Fruit fly (Drosophila melanogaster) whole organism, prepupa: ENCODE results near the gene CG1409.

Source experiments
- Blimp-1 ChIP-seq: fragments of 200-800 bp; sonication (Bioruptor generic); optimal IDR thresholded peaks from 3 replicates; lab custom pipeline; 2017; ENCODE audit warnings: missing biosample characterization, missing genetic modification characterization, mild to moderate bottlenecking, moderate library complexity, missing genetic modification reagents
- CG10631 ChIP-seq: fragments of 200-800 bp; sonication (Bioruptor generic); optimal IDR thresholded peaks from 2 replicates; lab custom pipeline; 2016; ENCODE audit warnings: missing biosample characterization, missing genetic modification characterization
- CG10669 ChIP-seq: fragments of 200-800 bp; sonication (Bioruptor generic); optimal IDR thresholded peaks from 3 replicates; lab custom pipeline; 2018; ENCODE audit warnings: missing biosample characterization, mild to moderate bottlenecking, missing genetic modification characterization, moderate library complexity
- CG11294 ChIP-seq: fragments of 200-800 bp; sonication (Bioruptor generic); IDR thresholded peaks from 2 replicates; pipeline ENCODE4 v1.3.6; 2022; ENCODE audit warnings: missing biosample characterization, missing genetic modification characterization
- CG11902 ChIP-seq: fragments of 200-800 bp; sonication (Bioruptor generic); optimal IDR thresholded peaks from 3 replicates; lab custom pipeline; 2016; ENCODE audit warnings: missing biosample characterization, missing genetic modification characterization
- CG15336 ChIP-seq: fragments of 200-800 bp; sonication (Bioruptor generic); IDR thresholded peaks from 2 replicates; pipeline ENCODE4 v1.3.6; 2022; ENCODE audit warnings: missing biosample characterization, missing genetic modification characterization
- CG1621 ChIP-seq: fragments of 200-800 bp; sonication (Bioruptor generic); optimal IDR thresholded peaks from 3 replicates; lab custom pipeline; 2018; ENCODE audit warnings: missing biosample characterization, mild to moderate bottlenecking, missing genetic modification characterization
- CG3032 ChIP-seq: fragments of 200-800 bp; optimal IDR thresholded peaks from 2 replicates; lab custom pipeline; 2019; ENCODE audit warnings: missing biosample characterization, mild to moderate bottlenecking, missing genetic modification characterization, moderate library complexity
- CG31627 ChIP-seq: fragments of 200-800 bp; sonication (Bioruptor generic); optimal IDR thresholded peaks from 3 replicates; lab custom pipeline; 2016; ENCODE audit warnings: missing biosample characterization, missing genetic modification characterization
- CG32006 ChIP-seq: fragments of 200-800 bp; sonication (Bioruptor generic); optimal IDR thresholded peaks from 3 replicates; lab custom pipeline; 2017; ENCODE audit warnings: missing biosample characterization, mild to moderate bottlenecking, missing genetic modification characterization
- CG34406 ChIP-seq: fragments of 200-800 bp; sonication (Bioruptor generic); optimal IDR thresholded peaks from 3 replicates; lab custom pipeline; 2016; ENCODE audit warnings: missing biosample characterization, missing genetic modification characterization
- CG4318 ChIP-seq: fragments of 200-800 bp; sonication (Bioruptor generic); optimal IDR thresholded peaks from 3 replicates; lab custom pipeline; 2017; ENCODE audit warnings: missing biosample characterization, mild to moderate bottlenecking, missing genetic modification characterization
- CG6163 ChIP-seq: fragments of 200-800 bp; sonication (Bioruptor generic); IDR thresholded peaks from 3 replicates; pipeline ENCODE4 v1.3.6; 2022; ENCODE audit warnings: missing biosample characterization, missing genetic modification characterization
- CG6808 ChIP-seq: fragments of 200-800 bp; sonication (Bioruptor generic); optimal IDR thresholded peaks from 3 replicates; lab custom pipeline; 2017; ENCODE audit warnings: missing biosample characterization, missing genetic modification characterization, mild to moderate bottlenecking, moderate library complexity, missing genetic modification reagents
- CG9139 ChIP-seq: fragments of 200-800 bp; sonication (Bioruptor generic); optimal IDR thresholded peaks from 3 replicates; lab custom pipeline; 2017; ENCODE audit warnings: missing biosample characterization, mild to moderate bottlenecking, missing genetic modification characterization
- Eip75B ChIP-seq: fragments of 200-800 bp; sonication (Bioruptor generic); optimal IDR thresholded peaks from 3 replicates; lab custom pipeline; 2016; ENCODE audit warnings: missing biosample characterization, missing genetic modification characterization
- Hr38 ChIP-seq: sonication (Bioruptor generic); optimal IDR thresholded peaks from 2 replicates; lab custom pipeline; 2016; ENCODE audit warnings: missing biosample characterization, missing genetic modification characterization
- Hr39 ChIP-seq: fragments of 200-800 bp; sonication (Bioruptor generic); optimal IDR thresholded peaks from 2 replicates; lab custom pipeline; 2016; ENCODE audit warnings: missing biosample characterization, missing genetic modification characterization
- Hr4 ChIP-seq: fragments of 200-800 bp; sonication (Bioruptor generic); optimal IDR thresholded peaks from 3 replicates; lab custom pipeline; 2016; ENCODE audit warnings: missing biosample characterization, missing genetic modification characterization
- Lpt ChIP-seq: fragments of 200-800 bp; sonication (Bioruptor generic); optimal IDR thresholded peaks from 3 replicates; lab custom pipeline; 2016; ENCODE audit warnings: missing biosample characterization, missing genetic modification characterization
- Smox ChIP-seq: fragments of 200-800 bp; sonication (Bioruptor generic); optimal IDR thresholded peaks from 3 replicates; lab custom pipeline; 2016; ENCODE audit warnings: missing biosample characterization, missing genetic modification characterization
- Sox102F ChIP-seq: fragments of 200-800 bp; sonication (Bioruptor generic); optimal IDR thresholded peaks from 2 replicates; lab custom pipeline; 2016; ENCODE audit warnings: missing biosample characterization, mild to moderate bottlenecking, missing genetic modification characterization
- achi ChIP-seq: fragments of 200-800 bp; sonication (Bioruptor generic); optimal IDR thresholded peaks from 3 replicates; lab custom pipeline; 2016; ENCODE audit warnings: missing biosample characterization, missing genetic modification characterization
- dac ChIP-seq: fragments of 200-800 bp; sonication (Bioruptor generic); optimal IDR thresholded peaks from 2 replicates; lab custom pipeline; 2017; ENCODE audit warnings: missing biosample characterization, mild to moderate bottlenecking, missing genetic modification characterization
- dsx ChIP-seq: fragments of 200-800 bp; optimal IDR thresholded peaks from 3 replicates; lab custom pipeline; 2019; ENCODE audit warnings: missing biosample characterization, mild to moderate bottlenecking, missing genetic modification characterization, moderate library complexity; ENCODE audit not compliant: poor library complexity, severe bottlenecking
- esn ChIP-seq: fragments of 200-800 bp; sonication (Bioruptor generic); optimal IDR thresholded peaks from 2 replicates; lab custom pipeline; 2016; ENCODE audit warnings: missing biosample characterization, mild to moderate bottlenecking, missing genetic modification characterization, moderate library complexity
- fd59A ChIP-seq: fragments of 200-800 bp; sonication (Bioruptor generic); optimal IDR thresholded peaks from 2 replicates; lab custom pipeline; 2017; ENCODE audit warnings: missing biosample characterization, mild to moderate bottlenecking, missing genetic modification characterization, missing genetic modification reagents
- fkh ChIP-seq: fragments of 200-800 bp; sonication (Bioruptor generic); optimal IDR thresholded peaks from 3 replicates; lab custom pipeline; 2017; ENCODE audit warnings: missing biosample characterization, mild to moderate bottlenecking, missing genetic modification characterization, moderate library complexity
- lz ChIP-seq: fragments of 200-800 bp; sonication (Bioruptor generic); optimal IDR thresholded peaks from 3 replicates; lab custom pipeline; 2016; ENCODE audit warnings: missing biosample characterization, missing genetic modification characterization
- pdm3 ChIP-seq: fragments of 200-800 bp; sonication (Bioruptor generic); optimal IDR thresholded peaks from 3 replicates; lab custom pipeline; 2016; ENCODE audit warnings: missing biosample characterization, missing genetic modification characterization
- salr ChIP-seq, 2 experiments: fragments of 200-800 bp; sonication (Bioruptor generic); optimal IDR thresholded peaks; 3 replicates each; lab custom pipeline; 2016 to 2018; ENCODE audit warnings: missing biosample characterization in 2 of 2, missing genetic modification characterization in 2 of 2, mild to moderate bottlenecking in 1 of 2
- spab ChIP-seq: fragments of 200-800 bp; sonication (Bioruptor generic); optimal IDR thresholded peaks from 2 replicates; lab custom pipeline; 2017; ENCODE audit warnings: missing biosample characterization, mild to moderate bottlenecking, missing genetic modification characterization, missing genetic modification reagents
- ss ChIP-seq, 2 experiments: fragments of 200-800 bp; sonication (Bioruptor generic); optimal IDR thresholded peaks; 2 replicates in 1 of 2; 3 replicates in 1 of 2; lab custom pipeline; 2017 to 2018; ENCODE audit warnings: mild to moderate bottlenecking in 2 of 2, missing biosample characterization in 2 of 2, missing genetic modification characterization in 2 of 2, moderate library complexity in 1 of 2
- topi ChIP-seq: fragments of 200-800 bp; sonication (Bioruptor generic); optimal IDR thresholded peaks from 3 replicates; lab custom pipeline; 2016; ENCODE audit warnings: missing biosample characterization, missing genetic modification characterization
- vri ChIP-seq: fragments of 200-800 bp; sonication (Bioruptor generic); optimal IDR thresholded peaks from 3 replicates; lab custom pipeline; 2016; ENCODE audit warnings: missing biosample characterization, mild to moderate bottlenecking, missing genetic modification characterization

The CG1409 gene

DNA sequence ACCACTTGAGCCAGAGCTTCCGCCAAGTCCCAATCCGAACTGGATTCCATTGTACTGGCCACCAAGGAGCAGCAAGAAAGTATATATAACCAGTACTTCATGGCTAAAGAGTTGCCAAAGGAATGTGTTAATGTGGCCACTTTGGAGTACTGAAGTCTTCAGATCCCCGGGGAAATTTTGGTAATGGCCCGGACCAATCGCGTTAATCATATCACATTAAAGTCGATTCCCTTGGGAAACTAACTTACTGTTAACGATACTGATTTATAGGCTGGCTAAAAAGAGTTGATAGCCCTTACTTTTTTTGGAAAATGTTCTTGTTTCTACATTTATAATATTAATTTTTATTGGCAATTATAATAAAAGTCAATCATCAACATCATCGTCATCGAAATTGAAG lies 8.9 kb downstream of the CG1409 start, which contains the start of gene Ir7b:
Gene Ir7b (minus strand): TSS at position 101 of the 400 bp plus-strand sequence.
- TF ChIP-seq CG15336 (GFP tag; lab: Robert Waterston, UW) (no peak), dsx (GFP tag; lab: Kevin White, UChicago) (no peak), CG10631 (GFP tag; lab: Kevin White, UChicago) (no peak), pdm3 (GFP tag; lab: Kevin White, UChicago) (no peak), CG4318 (GFP tag; lab: Kevin White, UChicago) (no peak), fkh (GFP tag; lab: Kevin White, UChicago) (no peak), Eip75B (GFP tag; lab: Kevin White, UChicago) (no peak), CG3032 (tag; lab: Kevin White, UChicago) (no peak), Hr38 (GFP tag; lab: Kevin White, UChicago) (no peak)

DNA sequence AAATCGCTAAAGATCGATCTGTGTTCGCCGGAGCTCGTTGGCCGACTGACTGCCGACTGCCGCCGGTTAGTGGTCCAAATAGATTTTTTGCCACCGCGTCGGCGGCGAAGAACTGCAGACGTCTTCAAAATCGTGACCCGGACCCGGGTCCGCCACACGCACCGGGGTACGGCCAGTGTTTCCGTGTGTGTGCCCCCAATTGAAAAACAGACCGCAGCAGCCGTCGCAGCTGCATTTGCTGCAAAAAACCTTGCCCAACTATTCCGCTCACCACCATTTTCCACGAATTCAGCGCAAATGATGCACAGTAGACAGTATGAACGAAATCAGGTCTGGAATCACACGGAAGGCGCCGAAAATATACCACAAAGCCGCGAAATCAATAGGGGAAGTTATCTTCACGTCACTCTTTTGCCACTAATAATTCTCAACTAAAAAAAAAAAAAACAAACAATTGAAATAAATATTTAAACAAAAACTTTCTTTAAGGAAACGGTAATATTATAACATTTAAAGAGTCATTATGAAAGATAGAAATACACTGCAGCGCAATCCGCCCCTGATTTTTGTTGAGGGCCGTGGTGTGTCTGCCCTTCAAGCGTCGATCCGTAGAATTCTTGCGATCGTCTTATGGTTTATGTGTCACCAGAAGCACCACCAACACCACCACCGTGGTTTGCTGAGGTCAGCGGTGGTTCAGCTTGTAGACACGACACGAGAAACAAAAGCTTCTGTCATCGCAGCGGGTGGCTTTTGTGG lies 15.4 kb downstream of the CG1409 start, which contains the start of gene dec:
Gene dec (minus strand): TSS at position 51 of the 759 bp plus-strand sequence.
- TF ChIP-seq achi (GFP tag; lab: Kevin White, UChicago) (no peak), spab (no peak), pdm3 (GFP tag; lab: Kevin White, UChicago) (no peak), lz (GFP tag; lab: Kevin White, UChicago) (no peak), ss (GFP tag; optimal IDR thresholded peaks at IDR 0.05; lab: Kevin White, UChicago) (no peak), CG10669 (GFP tag; lab: Kevin White, UChicago) (no peak), CG32006 (GFP tag; lab: Kevin White, UChicago) (no peak), topi (GFP tag; lab: Kevin White, UChicago) (no peak), CG15336 (GFP tag; lab: Robert Waterston, UW) (no peak), CG34406 (GFP tag; lab: Kevin White, UChicago) (no peak), Sox102F (GFP tag; lab: Kevin White, UChicago) (no peak), CG1621 (tag; lab: Kevin White, UChicago) (no peak), Blimp-1 (GFP tag; lab: Kevin White, UChicago) (no peak), Lpt (GFP tag; lab: Kevin White, UChicago) (no peak), CG6808 (GFP tag; lab: Kevin White, UChicago) (no peak), CG3032 (tag; lab: Kevin White, UChicago) (no peak)

DNA sequence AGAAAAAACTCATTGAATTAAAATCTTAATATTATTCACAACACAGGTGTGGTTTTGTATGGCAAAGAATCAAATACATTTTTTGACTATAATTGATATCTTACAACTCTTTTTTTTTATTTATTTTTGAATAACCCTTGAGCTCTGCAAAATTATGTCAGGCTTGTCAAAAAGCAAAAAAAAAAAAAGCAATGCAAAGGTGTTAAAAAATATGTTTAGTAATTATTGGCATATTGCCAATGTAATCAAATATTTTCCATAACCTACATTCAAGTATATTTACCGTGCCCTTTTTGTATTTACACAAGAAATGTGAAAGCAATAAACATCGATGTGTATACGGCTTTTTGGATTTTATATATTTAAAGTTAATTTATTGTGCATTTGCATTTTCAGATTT lies 16.1 kb downstream of the CG1409 start, which contains the start of gene Ir7c:
Gene Ir7c (plus strand): TSS at position 301 of the 400 bp plus-strand sequence.
- TF ChIP-seq lz (GFP tag; lab: Kevin White, UChicago) = no peak

DNA sequence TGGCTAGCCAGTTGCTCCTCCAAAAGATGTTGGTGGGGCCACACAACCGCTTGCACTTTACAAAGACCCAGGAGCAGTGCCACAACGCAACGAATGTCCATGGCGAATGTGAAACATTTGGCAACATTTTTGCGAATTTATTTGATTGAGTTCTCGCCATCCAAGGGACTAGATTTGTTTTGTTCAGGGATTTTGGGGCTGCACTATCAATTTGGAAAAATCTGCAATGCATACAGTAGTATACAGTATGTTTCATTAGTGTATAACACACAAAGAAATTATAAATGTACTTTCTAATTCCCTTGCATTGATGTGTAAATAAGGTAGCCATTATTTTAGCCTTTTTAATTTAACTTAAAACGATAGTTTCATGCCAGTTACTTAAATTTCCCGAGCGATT lies 20.8 kb downstream of the CG1409 start, which contains the start of gene Ir7d:
Gene Ir7d (minus strand): TSS at position 101 of the 400 bp plus-strand sequence.
- TF ChIP-seq CG11902 (GFP tag; lab: Kevin White, UChicago) = no peak
- TF ChIP-seq esn (GFP tag; lab: Kevin White, UChicago) = no peak
- TF ChIP-seq CG6163 (GFP tag; lab: Robert Waterston, UW) = no peak
- TF ChIP-seq CG11294 (GFP tag; lab: Robert Waterston, UW) = no peak
- TF ChIP-seq CG31627 (GFP tag; lab: Kevin White, UChicago) = no peak
- no peak for TF ChIP-seq fd59A (GFP tag; lab: Kevin White, UChicago)
- no peak for TF ChIP-seq Sox102F (GFP tag; lab: Kevin White, UChicago)
- TF ChIP-seq Hr4 (GFP tag; lab: Kevin White, UChicago) = no peak
- TF ChIP-seq Hr39 = no peak
- TF ChIP-seq, all 60 proteins: peak for 0

DNA sequence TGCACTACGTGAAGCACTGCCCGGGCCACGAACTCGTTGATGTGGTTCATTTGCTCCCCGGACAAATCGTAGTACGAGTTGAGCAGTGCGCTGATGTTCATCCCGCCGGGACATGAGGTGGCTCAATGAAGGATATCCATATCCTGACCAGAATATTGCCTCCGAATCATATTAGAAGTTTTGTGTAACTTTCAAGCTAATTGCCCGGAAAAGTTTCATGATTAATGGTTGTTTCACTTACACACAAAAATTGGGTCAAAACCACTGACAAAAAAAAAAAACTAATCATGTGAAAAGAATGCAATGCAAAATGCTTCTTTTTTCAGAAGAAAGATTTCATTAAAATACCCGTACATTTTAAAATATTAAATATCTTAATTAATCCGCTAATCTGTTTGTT lies 23.6 kb downstream of the CG1409 start, which contains the start of gene Ir7e:
Gene Ir7e (minus strand): TSS at position 101 of the 400 bp plus-strand sequence.
- TF ChIP-seq salr (GFP tag; optimal IDR thresholded peaks at IDR 0.05; lab: Kevin White, UChicago) (no peak), CG34406 (GFP tag; lab: Kevin White, UChicago) (no peak), Hr39 (no peak), CG9139 (GFP tag; lab: Kevin White, UChicago) (no peak), topi (GFP tag; lab: Kevin White, UChicago) (no peak), vri (GFP tag; lab: Kevin White, UChicago) (no peak), esn (GFP tag; lab: Kevin White, UChicago) (no peak), fkh (GFP tag; lab: Kevin White, UChicago) (no peak), Smox (no peak), Lpt (GFP tag; lab: Kevin White, UChicago) (no peak), fd59A (GFP tag; lab: Kevin White, UChicago) (no peak), dac (GFP tag; lab: Kevin White, UChicago) (no peak)
